Fruit fly (Drosophila melanogaster) whole organism, embryonic: ENCODE data around the gene Gli.

Source experiments
- BEAF-32 ChIP-seq: fragments of 200-800 bp; sonication (Bioruptor generic); optimal IDR thresholded peaks from 3 replicates; lab custom pipeline; 2017; ENCODE audit warnings: missing biosample characterization, missing genetic modification characterization, mild to moderate bottlenecking, moderate library complexity, missing genetic modification reagents
- Blimp-1 ChIP-seq: fragments of 200-800 bp; sonication (Bioruptor generic); optimal IDR thresholded peaks from 3 replicates; lab custom pipeline; 2018; ENCODE audit warnings: missing biosample characterization, missing genetic modification characterization, mild to moderate bottlenecking, moderate library complexity, missing genetic modification reagents
- BtbVII ChIP-seq: fragments of 200-800 bp; sonication (Bioruptor generic); optimal IDR thresholded peaks from 3 replicates; lab custom pipeline; 2017; ENCODE audit warnings: missing biosample characterization, mild to moderate bottlenecking, missing genetic modification characterization
- CG1024 ChIP-seq: fragments of 200-800 bp; sonication (Bioruptor generic); IDR thresholded peaks from 2 replicates; pipeline ENCODE4 v1.3.6; 2022; ENCODE audit warnings: missing biosample characterization, missing genetic modification characterization
- CG10267 ChIP-seq: fragments of 200-800 bp; sonication (Bioruptor generic); optimal IDR thresholded peaks from 2 replicates; lab custom pipeline; 2018; ENCODE audit warnings: missing biosample characterization, mild to moderate bottlenecking, missing genetic modification characterization, moderate library complexity
- CG12769 ChIP-seq: fragments of 200-800 bp; sonication (Bioruptor generic); optimal IDR thresholded peaks from 2 replicates; lab custom pipeline; 2019; ENCODE audit warnings: missing biosample characterization, mild to moderate bottlenecking, missing genetic modification characterization, moderate library complexity
- CG13287 ChIP-seq: fragments of 200-800 bp; sonication (Bioruptor generic); IDR thresholded peaks from 2 replicates; pipeline ENCODE4 v1.3.6; 2022; ENCODE audit warnings: missing biosample characterization, missing genetic modification characterization; ENCODE audit not compliant: partially characterized antibody
- CG13296 ChIP-seq: fragments of 200-800 bp; sonication (Bioruptor generic); optimal IDR thresholded peaks from 3 replicates; lab custom pipeline; 2018; ENCODE audit warnings: missing biosample characterization, mild to moderate bottlenecking, missing genetic modification characterization
- CG14014 ChIP-seq: fragments of 200-800 bp; sonication (Bioruptor generic); IDR thresholded peaks from 2 replicates; pipeline ENCODE4 v1.3.6; 2022; ENCODE audit warnings: missing biosample characterization, missing genetic modification characterization
- CG14710 ChIP-seq: fragments of 200-800 bp; sonication (Bioruptor generic); optimal IDR thresholded peaks from 3 replicates; lab custom pipeline; 2019; ENCODE audit warnings: missing biosample characterization, mild to moderate bottlenecking, missing genetic modification characterization, moderate library complexity
- CG17568 ChIP-seq: fragments of 200-800 bp; sonication (Bioruptor generic); optimal IDR thresholded peaks from 2 replicates; lab custom pipeline; 2018; ENCODE audit warnings: missing biosample characterization, mild to moderate bottlenecking, missing genetic modification characterization, moderate library complexity
- CG17802 ChIP-seq: fragments of 200-800 bp; sonication (Bioruptor generic); optimal IDR thresholded peaks from 2 replicates; lab custom pipeline; 2018; ENCODE audit warnings: missing biosample characterization, mild to moderate bottlenecking, missing genetic modification characterization, moderate library complexity
- CG18011 ChIP-seq: fragments of 200-800 bp; sonication (Bioruptor generic); optimal IDR thresholded peaks from 2 replicates; lab custom pipeline; 2017; ENCODE audit warnings: missing biosample characterization, missing genetic modification characterization, mild to moderate bottlenecking, moderate library complexity, missing genotype
- CG31388 ChIP-seq: fragments of 200-800 bp; sonication (Bioruptor generic); optimal IDR thresholded peaks from 2 replicates; lab custom pipeline; 2016; ENCODE audit warnings: missing biosample characterization, missing genetic modification characterization
- CG3163 ChIP-seq: fragments of 200-800 bp; sonication (Bioruptor generic); optimal IDR thresholded peaks from 3 replicates; lab custom pipeline; 2016; ENCODE audit warnings: missing biosample characterization, missing genetic modification characterization
- CG34224 ChIP-seq: fragments of 200-800 bp; sonication (Bioruptor generic); IDR thresholded peaks from 3 replicates; pipeline ENCODE4 v1.3.6; 2022; ENCODE audit warnings: missing biosample characterization, missing genetic modification characterization; ENCODE audit not compliant: partially characterized antibody
- CG6175 ChIP-seq: fragments of 200-800 bp; sonication (Bioruptor generic); IDR thresholded peaks from 3 replicates; pipeline ENCODE4 v1.3.6; 2022; ENCODE audit warnings: missing biosample characterization, missing genetic modification characterization
- CG6791 ChIP-seq: fragments of 200-800 bp; sonication (Bioruptor generic); IDR thresholded peaks from 3 replicates; pipeline ENCODE4 v1.3.6; 2022; ENCODE audit warnings: missing biosample characterization, missing genetic modification characterization; ENCODE audit not compliant: partially characterized antibody
- CG7963 ChIP-seq: fragments of 200-800 bp; sonication (Bioruptor generic); IDR thresholded peaks from 3 replicates; pipeline ENCODE4 v1.3.6; 2022; ENCODE audit warnings: missing biosample characterization, missing genetic modification characterization; ENCODE audit not compliant: partially characterized antibody
- CG8359 ChIP-seq: fragments of 200-800 bp; sonication (Bioruptor generic); optimal IDR thresholded peaks from 2 replicates; lab custom pipeline; 2017; ENCODE audit warnings: missing biosample characterization, mild to moderate bottlenecking, missing genetic modification characterization, borderline replicate concordance
- D ChIP-seq, 2 experiments: fragments of 200-800 bp in 1 of 2; fragments of >200 bp in 1 of 2; sonication (Bioruptor generic) in 1 of 2; optimal IDR thresholded peaks; 2 replicates in 1 of 2; 3 replicates in 1 of 2; lab custom pipeline; 2017; ENCODE audit warnings: mild to moderate bottlenecking in 1 of 2, missing biosample characterization in 1 of 2, missing genetic modification characterization in 1 of 2, missing genetic modification reagents in 1 of 2
- Dll ChIP-seq: fragments of 200-800 bp; sonication (Bioruptor generic); IDR thresholded peaks from 4 replicates; pipeline ENCODE4 v1.3.6; 2022; ENCODE audit warnings: missing biosample characterization, missing genetic modification characterization; ENCODE audit not compliant: partially characterized antibody
- Doc3 ChIP-seq: fragments of 200-800 bp; sonication (Bioruptor generic); IDR thresholded peaks from 3 replicates; pipeline ENCODE4 v1.3.6; 2022; ENCODE audit warnings: missing biosample characterization, missing genetic modification characterization; ENCODE audit not compliant: partially characterized antibody
- Dp ChIP-seq: fragments of 200-800 bp; sonication (Bioruptor generic); optimal IDR thresholded peaks from 2 replicates; lab custom pipeline; 2018; ENCODE audit warnings: missing biosample characterization, mild to moderate bottlenecking, missing genetic modification characterization, moderate library complexity
- HLH4C ChIP-seq: fragments of 200-800 bp; sonication (Bioruptor generic); IDR thresholded peaks from 3 replicates; pipeline ENCODE4 v1.3.6; 2022; ENCODE audit warnings: missing biosample characterization, missing genetic modification characterization; ENCODE audit not compliant: partially characterized antibody
- Hr78 ChIP-seq, 2 experiments: fragments of 200-800 bp in 1 of 2; fragments of >200 bp in 1 of 2; sonication (Bioruptor generic) in 1 of 2; optimal IDR thresholded peaks; 2 replicates each; lab custom pipeline; 2017 to 2019; ENCODE audit warnings: missing biosample characterization in 2 of 2, missing genetic modification characterization in 2 of 2, mild to moderate bottlenecking in 1 of 2, moderate library complexity in 1 of 2
- Lhr ChIP-seq: fragments of 200-800 bp; sonication (Bioruptor generic); optimal IDR thresholded peaks from 3 replicates; lab custom pipeline; 2017; ENCODE audit warnings: mild to moderate bottlenecking, missing biosample characterization, missing genetic modification reagents, missing genetic modification characterization
- MESR4 ChIP-seq: fragments of 200-800 bp; sonication (Bioruptor generic); optimal IDR thresholded peaks from 2 replicates; lab custom pipeline; 2018; ENCODE audit warnings: missing biosample characterization, mild to moderate bottlenecking, missing genetic modification characterization, moderate library complexity
- Mad ChIP-seq: fragments of 200-800 bp; sonication (Bioruptor generic); optimal IDR thresholded peaks from 2 replicates; lab custom pipeline; 2016; ENCODE audit warnings: missing biosample characterization, missing genetic modification characterization
- Pdp1 ChIP-seq, 2 experiments: fragments of 200-800 bp; sonication (Bioruptor generic); optimal IDR thresholded peaks; 3 replicates each; lab custom pipeline; 2016; ENCODE audit warnings: missing biosample characterization in 2 of 2, missing genetic modification characterization in 2 of 2, mild to moderate bottlenecking in 1 of 2, moderate library complexity in 1 of 2
- Sry-β ChIP-seq: fragments of 200-800 bp; sonication (Bioruptor generic); optimal IDR thresholded peaks from 2 replicates; lab custom pipeline; 2018; ENCODE audit warnings: missing biosample characterization, mild to moderate bottlenecking, missing genetic modification characterization, moderate library complexity
- amos ChIP-seq: fragments of 200-800 bp; sonication (Bioruptor generic); IDR thresholded peaks from 2 replicates; pipeline ENCODE4 v1.3.6; 2022; ENCODE audit warnings: missing biosample characterization, missing genetic modification characterization; ENCODE audit not compliant: partially characterized antibody
- bsh ChIP-seq, 2 experiments: fragments of 200-800 bp; sonication (Bioruptor generic); optimal IDR thresholded peaks; 2 replicates each; lab custom pipeline; 2017 to 2018; ENCODE audit warnings: mild to moderate bottlenecking in 2 of 2, missing biosample characterization in 2 of 2, missing genetic modification characterization in 2 of 2, moderate library complexity in 1 of 2
- cad ChIP-seq: fragments of >200 bp; optimal IDR thresholded peaks from 2 replicates; lab custom pipeline; 2017; ENCODE audit warnings: missing biosample characterization, missing genetic modification characterization
- chinmo ChIP-seq: fragments of 200-800 bp; sonication (Bioruptor generic); IDR thresholded peaks from 4 replicates; pipeline ENCODE4 v1.3.6; 2022; ENCODE audit warnings: missing biosample characterization, missing genetic modification characterization; ENCODE audit not compliant: partially characterized antibody
- crp ChIP-seq, 2 experiments: fragments of 200-800 bp; sonication (Bioruptor generic); optimal IDR thresholded peaks; 2 replicates in 1 of 2; 3 replicates in 1 of 2; lab custom pipeline; 2017; ENCODE audit warnings: missing biosample characterization in 2 of 2, missing genetic modification characterization in 2 of 2, mild to moderate bottlenecking in 1 of 2, moderate library complexity in 1 of 2
- fd96Cb ChIP-seq: fragments of 200-800 bp; sonication (Bioruptor generic); optimal IDR thresholded peaks from 2 replicates; lab custom pipeline; 2018; ENCODE audit warnings: missing biosample characterization, mild to moderate bottlenecking, missing genetic modification characterization, moderate library complexity
- lilli ChIP-seq: fragments of 200-800 bp; sonication (Bioruptor generic); optimal IDR thresholded peaks from 3 replicates; lab custom pipeline; 2016; ENCODE audit warnings: missing biosample characterization, missing genetic modification characterization
- pros ChIP-seq: fragments of 200-800 bp; sonication (Bioruptor generic); optimal IDR thresholded peaks from 3 replicates; lab custom pipeline; 2019; ENCODE audit warnings: missing biosample characterization, mild to moderate bottlenecking, missing genetic modification characterization, moderate library complexity
- pzg ChIP-seq: fragments of 200-800 bp; sonication (Bioruptor generic); optimal IDR thresholded peaks from 3 replicates; lab custom pipeline; 2018; ENCODE audit warnings: missing biosample characterization, mild to moderate bottlenecking, missing genetic modification characterization, moderate library complexity
- sim ChIP-seq: fragments of 200-800 bp; sonication (Bioruptor generic); IDR thresholded peaks from 2 replicates; pipeline ENCODE4 v1.3.6; 2022; ENCODE audit warnings: missing biosample characterization, missing genetic modification characterization
- sob ChIP-seq: fragments of 200-800 bp; sonication (Bioruptor generic); IDR thresholded peaks from 2 replicates; pipeline ENCODE4 v1.3.6; 2022; ENCODE audit warnings: missing biosample characterization, missing genetic modification characterization
- trem ChIP-seq: fragments of 200-800 bp; optimal IDR thresholded peaks from 3 replicates; lab custom pipeline; 2019; ENCODE audit warnings: missing biosample characterization, mild to moderate bottlenecking, missing genetic modification characterization, moderate library complexity
- usp ChIP-seq: fragments of >200 bp; optimal IDR thresholded peaks from 2 replicates; lab custom pipeline; 2017; ENCODE audit warnings: missing biosample characterization, missing genetic modification characterization
- vnd ChIP-seq: fragments of 200-800 bp; sonication (Bioruptor generic); IDR thresholded peaks from 3 replicates; pipeline ENCODE4 v1.3.6; 2022; ENCODE audit warnings: missing biosample characterization, missing genetic modification characterization; ENCODE audit not compliant: partially characterized antibody

Gene Gli

dm6 chr2L:15760666-15761065 is 1.9 kb downstream of the Gli start (continued):
- no peak for TF ChIP-seq CG8359 (GFP tag; lab: Kevin White, UChicago)
- no peak for TF ChIP-seq bsh (GFP tag; optimal IDR thresholded peaks at IDR 0.05; lab: Kevin White, UChicago)
- TF ChIP-seq vnd (GFP tag; lab: Robert Waterston, UW), result no peak
- peak; percentile 7 for TF ChIP-seq CG10267 (tag; lab: Kevin White, UChicago)
- no peak for TF ChIP-seq CG17568
- peak in 1 of 2 experiments; percentile 73 for TF ChIP-seq Hr78 (GFP tag; optimal IDR thresholded peaks at IDR 0.05; lab: Kevin White, UChicago)
- TF ChIP-seq D (optimal IDR thresholded peaks at IDR 0.05; lab: Kevin White, UChicago), result no peak
- no peak for TF ChIP-seq D (GFP tag; optimal IDR thresholded peaks at IDR 0.05; lab: Kevin White, UChicago)
- TF ChIP-seq CG14014, result no peak
- TF ChIP-seq CG18011 (GFP tag; lab: Kevin White, UChicago), result no peak
- no peak for TF ChIP-seq Lhr
- no peak for TF ChIP-seq CG1024 (GFP tag; lab: Robert Waterston, UW)
- TF ChIP-seq CG12769, result peak; percentile 2
- peak; percentile 73; the same call in 1 of the 4 replicates for TF ChIP-seq chinmo (GFP tag; lab: Robert Waterston, UW)
- peak in 1 of 2 experiments; percentile 89 for TF ChIP-seq Pdp1 (GFP tag; optimal IDR thresholded peaks at IDR 0.05; lab: Kevin White, UChicago)

- TF ChIP-seq pros, result no peak
- no peak for TF ChIP-seq Mad (GFP tag; lab: Kevin White, UChicago)
- no peak for TF ChIP-seq usp (GFP tag; lab: Kevin White, UChicago)
- TF ChIP-seq amos (GFP tag; lab: Robert Waterston, UW), result peak; percentile 24; the same call in 1 of the 2 replicates
- peak; percentile 28 for TF ChIP-seq CG14710 (tag; lab: Kevin White, UChicago)
- TF ChIP-seq trem (tag; lab: Kevin White, UChicago), result peak; percentile 3
- TF ChIP-seq Doc3 (GFP tag; lab: Robert Waterston, UW), result 0 out of 3 replicates have a peak, but pooled peaks have one; percentile 34
- TF ChIP-seq CG13287 (GFP tag; lab: Robert Waterston, UW), result peak; percentile 60
- TF ChIP-seq CG31388 (GFP tag; lab: Kevin White, UChicago), result no peak
- TF ChIP-seq Dp (GFP tag; lab: Kevin White, UChicago), result peak; percentile 35
- TF ChIP-seq pzg, result peak; percentile 40
- peak; percentile 33; the same call in 1 of the 3 replicates for TF ChIP-seq CG7963 (GFP tag; lab: Robert Waterston, UW)
- no peak for TF ChIP-seq sob (GFP tag; lab: Robert Waterston, UW)
- no peak for TF ChIP-seq cad (GFP tag; lab: Kevin White, UChicago)
- no peak for TF ChIP-seq sim (GFP tag; lab: Robert Waterston, UW)
- no peak for TF ChIP-seq CG3163 (GFP tag; lab: Kevin White, UChicago)
- no peak for TF ChIP-seq lilli (GFP tag; lab: Kevin White, UChicago)
- no peak for TF ChIP-seq D (optimal IDR thresholded peaks at IDR 0.05; lab: Kevin White, UChicago)
- no peak for TF ChIP-seq D (GFP tag; optimal IDR thresholded peaks at IDR 0.05; lab: Kevin White, UChicago)
- TF ChIP-seq HLH4C (GFP tag; lab: Robert Waterston, UW), result peak; percentile 71
- no peak for TF ChIP-seq fd96Cb
- TF ChIP-seq crp (GFP tag; optimal IDR thresholded peaks at IDR 0.05; lab: Kevin White, UChicago), result peak in 1 of 2 experiments; percentile 42
- peak; percentile 76 for TF ChIP-seq MESR4
- no peak for TF ChIP-seq CG13296 (GFP tag; lab: Kevin White, UChicago)
- TF ChIP-seq Dll (GFP tag; lab: Robert Waterston, UW), result peak; percentile 62
- TF ChIP-seq Blimp-1 (GFP tag; lab: Kevin White, UChicago), result no peak
- TF ChIP-seq Sry-β (GFP tag; lab: Kevin White, UChicago), result peak; percentile 94
- TF ChIP-seq BtbVII (GFP tag; lab: Kevin White, UChicago), result no peak
- TF ChIP-seq CG17802 (tag; lab: Kevin White, UChicago), result no peak
- TF ChIP-seq CG6175 (GFP tag; lab: Robert Waterston, UW), result no peak
- peak; percentile 64 for TF ChIP-seq CG34224 (GFP tag; lab: Robert Waterston, UW)
- peak; percentile 16 for TF ChIP-seq BEAF-32 (GFP tag; lab: Kevin White, UChicago)
- TF ChIP-seq CG6791 (GFP tag; lab: Robert Waterston, UW), result peak; percentile 44; the same call in 1 of the 3 replicates
Measured at dm6 chr2L:15752096-15752495, 10.5 kb downstream of the Gli start, which contains the start of gene Mtr4. Mtr4 (plus strand) TSS chr2L:15752263.
